Fruit fly (Drosophila melanogaster) whole organism, embryonic: ENCODE results near the gene CG12194.
A peak's percentile ranks its signal among the peaks of the same experiment; 100 is the strongest.

Experiments
- BEAF-32 ChIP-seq: fragments of 200-800 bp; sonication (Bioruptor generic); optimal IDR thresholded peaks from 3 replicates; lab custom pipeline; 2017; ENCODE audit warnings: missing biosample characterization, missing genetic modification characterization, mild to moderate bottlenecking, moderate library complexity, missing genetic modification reagents
- CG10959 ChIP-seq: fragments of 200-800 bp; sonication (Bioruptor generic); IDR thresholded peaks from 2 replicates; pipeline ENCODE4 v1.3.6; 2022; ENCODE audit warnings: missing biosample characterization, missing genetic modification characterization
- CG10979 ChIP-seq: fragments of 200-800 bp; sonication (Bioruptor generic); optimal IDR thresholded peaks from 2 replicates; lab custom pipeline; 2018; ENCODE audit warnings: missing biosample characterization, mild to moderate bottlenecking, missing genetic modification characterization, moderate library complexity
- CG13123 ChIP-seq: fragments of 200-800 bp; sonication (Bioruptor generic); optimal IDR thresholded peaks from 2 replicates; lab custom pipeline; 2016; ENCODE audit warnings: missing biosample characterization, missing genetic modification characterization
- CG13287 ChIP-seq: fragments of 200-800 bp; sonication (Bioruptor generic); IDR thresholded peaks from 2 replicates; pipeline ENCODE4 v1.3.6; 2022; ENCODE audit warnings: missing biosample characterization, missing genetic modification characterization; ENCODE audit not compliant: partially characterized antibody
- CG14441 ChIP-seq: fragments of 200-800 bp; sonication (Bioruptor generic); IDR thresholded peaks from 2 replicates; pipeline ENCODE4 v1.3.6; 2022; ENCODE audit warnings: missing biosample characterization, missing genetic modification characterization
- CG14710 ChIP-seq: fragments of 200-800 bp; sonication (Bioruptor generic); optimal IDR thresholded peaks from 3 replicates; lab custom pipeline; 2019; ENCODE audit warnings: missing biosample characterization, mild to moderate bottlenecking, missing genetic modification characterization, moderate library complexity
- CG14860 ChIP-seq: fragments of 200-800 bp; sonication (Bioruptor generic); IDR thresholded peaks from 3 replicates; pipeline ENCODE4 v1.3.6; 2022; ENCODE audit warnings: missing biosample characterization, missing genetic modification characterization; ENCODE audit not compliant: partially characterized antibody
- CG16779 ChIP-seq: fragments of 200-800 bp; sonication (Bioruptor generic); IDR thresholded peaks from 2 replicates; pipeline ENCODE4 v1.3.6; 2022; ENCODE audit warnings: missing biosample characterization, missing genetic modification characterization
- CG16813 ChIP-seq: fragments of 200-800 bp; sonication (Bioruptor generic); IDR thresholded peaks from 3 replicates; pipeline ENCODE4 v1.3.6; 2022; ENCODE audit warnings: missing biosample characterization, missing genetic modification characterization; ENCODE audit not compliant: partially characterized antibody
- CG16815 ChIP-seq: fragments of 200-800 bp; sonication (Bioruptor generic); optimal IDR thresholded peaks from 3 replicates; lab custom pipeline; 2017; ENCODE audit warnings: missing biosample characterization, mild to moderate bottlenecking, missing genetic modification characterization
- CG3281 ChIP-seq: fragments of 200-800 bp; sonication (Bioruptor generic); optimal IDR thresholded peaks from 3 replicates; lab custom pipeline; 2017; ENCODE audit warnings: missing biosample characterization, mild to moderate bottlenecking, missing genetic modification characterization
- CG33213 ChIP-seq: fragments of 200-800 bp; sonication (Bioruptor generic); optimal IDR thresholded peaks from 3 replicates; lab custom pipeline; 2016; ENCODE audit warnings: missing biosample characterization, missing genetic modification characterization
- CG3847 ChIP-seq: fragments of 200-800 bp; sonication (Bioruptor generic); IDR thresholded peaks from 2 replicates; pipeline ENCODE4 v1.3.6; 2022; ENCODE audit warnings: missing biosample characterization, missing genetic modification characterization
- CG4404 ChIP-seq: fragments of 200-800 bp; sonication (Bioruptor generic); IDR thresholded peaks from 2 replicates; pipeline ENCODE4 v1.3.6; 2022; ENCODE audit warnings: missing biosample characterization, missing genetic modification characterization
- CG4617 ChIP-seq: fragments of 200-800 bp; sonication (Bioruptor generic); optimal IDR thresholded peaks from 3 replicates; lab custom pipeline; 2016; ENCODE audit warnings: missing biosample characterization, missing genetic modification characterization, borderline replicate concordance
- CG4820 ChIP-seq: fragments of 200-800 bp; sonication (Bioruptor generic); optimal IDR thresholded peaks from 3 replicates; lab custom pipeline; 2016; ENCODE audit warnings: missing biosample characterization, missing genetic modification characterization
- CG5245 ChIP-seq: fragments of 200-800 bp; sonication (Bioruptor generic); optimal IDR thresholded peaks from 3 replicates; lab custom pipeline; 2016; ENCODE audit warnings: missing biosample characterization, missing genetic modification characterization
- CG6813 ChIP-seq: fragments of 200-800 bp; sonication (Bioruptor generic); optimal IDR thresholded peaks from 2 replicates; lab custom pipeline; 2017; ENCODE audit warnings: missing biosample characterization, missing genetic modification characterization, mild to moderate bottlenecking, moderate library complexity, missing genetic modification reagents
- CG7556 ChIP-seq: fragments of 200-800 bp; sonication (Bioruptor generic); optimal IDR thresholded peaks from 2 replicates; lab custom pipeline; 2017; ENCODE audit warnings: missing biosample characterization, mild to moderate bottlenecking, missing genetic modification characterization
- CG7963 ChIP-seq: fragments of 200-800 bp; sonication (Bioruptor generic); IDR thresholded peaks from 3 replicates; pipeline ENCODE4 v1.3.6; 2022; ENCODE audit warnings: missing biosample characterization, missing genetic modification characterization; ENCODE audit not compliant: partially characterized antibody
- CG7987 ChIP-seq: fragments of 200-800 bp; sonication (Bioruptor generic); optimal IDR thresholded peaks from 2 replicates; lab custom pipeline; 2018; ENCODE audit warnings: missing biosample characterization, mild to moderate bottlenecking, missing genetic modification characterization, moderate library complexity
- CG8089 ChIP-seq: fragments of 200-800 bp; sonication (Bioruptor generic); optimal IDR thresholded peaks from 3 replicates; lab custom pipeline; 2016; ENCODE audit warnings: missing biosample characterization, missing genetic modification characterization
- CG9727 ChIP-seq: fragments of 200-800 bp; sonication (Bioruptor generic); optimal IDR thresholded peaks from 3 replicates; lab custom pipeline; 2017; ENCODE audit warnings: missing biosample characterization, mild to moderate bottlenecking, missing genetic modification characterization
- CTCF ChIP-seq: fragments of 200-800 bp; sonication (Bioruptor generic); optimal IDR thresholded peaks from 2 replicates; lab custom pipeline; 2017; ENCODE audit warnings: missing biosample characterization, mild to moderate bottlenecking, missing genetic modification characterization, moderate library complexity
- CrebB ChIP-seq: fragments of 200-800 bp; sonication (Bioruptor generic); optimal IDR thresholded peaks from 3 replicates; lab custom pipeline; 2018; ENCODE audit warnings: missing biosample characterization, mild to moderate bottlenecking, missing genetic modification characterization
- Dll ChIP-seq: fragments of 200-800 bp; sonication (Bioruptor generic); IDR thresholded peaks from 4 replicates; pipeline ENCODE4 v1.3.6; 2022; ENCODE audit warnings: missing biosample characterization, missing genetic modification characterization; ENCODE audit not compliant: partially characterized antibody
- Dp ChIP-seq: fragments of 200-800 bp; sonication (Bioruptor generic); optimal IDR thresholded peaks from 2 replicates; lab custom pipeline; 2018; ENCODE audit warnings: missing biosample characterization, mild to moderate bottlenecking, missing genetic modification characterization, moderate library complexity
- E2f1 ChIP-seq: fragments of 200-800 bp; sonication (Bioruptor generic); IDR thresholded peaks from 2 replicates; pipeline ENCODE4 v1.3.6; 2022; ENCODE audit warnings: missing biosample characterization, missing genetic modification characterization
- Gsc ChIP-seq: fragments of 200-800 bp; sonication (Bioruptor generic); IDR thresholded peaks from 2 replicates; pipeline ENCODE4 v1.3.6; 2022; ENCODE audit warnings: missing biosample characterization, missing genetic modification characterization
- Hey ChIP-seq: fragments of 200-800 bp; sonication (Bioruptor generic); optimal IDR thresholded peaks from 3 replicates; lab custom pipeline; 2018; ENCODE audit warnings: missing biosample characterization, mild to moderate bottlenecking, missing genetic modification characterization
- Jarid2 ChIP-seq: fragments of 200-800 bp; sonication (Bioruptor generic); optimal IDR thresholded peaks from 3 replicates; lab custom pipeline; 2017; ENCODE audit warnings: mild to moderate bottlenecking, missing biosample characterization, missing genetic modification reagents, missing genetic modification characterization
- MESR4 ChIP-seq: fragments of 200-800 bp; sonication (Bioruptor generic); optimal IDR thresholded peaks from 2 replicates; lab custom pipeline; 2018; ENCODE audit warnings: missing biosample characterization, mild to moderate bottlenecking, missing genetic modification characterization, moderate library complexity
- Rx ChIP-seq: fragments of 200-800 bp; sonication (Bioruptor generic); IDR thresholded peaks from 2 replicates; pipeline ENCODE4 v1.3.6; 2022; ENCODE audit warnings: missing biosample characterization, missing genetic modification characterization
- crol ChIP-seq: fragments of 200-800 bp; sonication (Bioruptor generic); IDR thresholded peaks from 2 replicates; pipeline ENCODE4 v1.3.6; 2022; ENCODE audit warnings: missing biosample characterization, missing genetic modification characterization
- crp ChIP-seq, 2 experiments: fragments of 200-800 bp; sonication (Bioruptor generic); optimal IDR thresholded peaks; 2 replicates in 1 of 2; 3 replicates in 1 of 2; lab custom pipeline; 2017; ENCODE audit warnings: missing biosample characterization in 2 of 2, missing genetic modification characterization in 2 of 2, mild to moderate bottlenecking in 1 of 2, moderate library complexity in 1 of 2
- dmrt99B ChIP-seq: fragments of 200-800 bp; sonication (Bioruptor generic); optimal IDR thresholded peaks from 2 replicates; lab custom pipeline; 2018; ENCODE audit warnings: missing biosample characterization, mild to moderate bottlenecking, missing genetic modification characterization, moderate library complexity
- gem ChIP-seq: fragments of 200-800 bp; sonication (Bioruptor generic); optimal IDR thresholded peaks from 2 replicates; lab custom pipeline; 2019; ENCODE audit warnings: missing biosample characterization, mild to moderate bottlenecking, missing genetic modification characterization, moderate library complexity
- gfzf ChIP-seq: fragments of 200-800 bp; sonication (Bioruptor generic); optimal IDR thresholded peaks from 2 replicates; lab custom pipeline; 2016; ENCODE audit warnings: missing biosample characterization, mild to moderate bottlenecking, missing genetic modification characterization, moderate library complexity
- gsb ChIP-seq: fragments of 200-800 bp; sonication (Bioruptor generic); IDR thresholded peaks from 2 replicates; pipeline ENCODE4 v1.3.6; 2022; ENCODE audit warnings: missing biosample characterization, missing genetic modification characterization
- inv ChIP-seq: fragments of 200-800 bp; sonication (Bioruptor generic); IDR thresholded peaks from 2 replicates; pipeline ENCODE4 v1.3.6; 2022; ENCODE audit warnings: missing biosample characterization, missing genetic modification characterization; ENCODE audit not compliant: partially characterized antibody
- lbe ChIP-seq: fragments of 200-800 bp; sonication (Bioruptor generic); optimal IDR thresholded peaks from 2 replicates; lab custom pipeline; 2016; ENCODE audit warnings: missing biosample characterization, mild to moderate bottlenecking, missing genetic modification characterization
- mam ChIP-seq: fragments of 200-800 bp; sonication (Bioruptor generic); optimal IDR thresholded peaks from 3 replicates; lab custom pipeline; 2016; ENCODE audit warnings: missing biosample characterization, missing genetic modification characterization
- odd ChIP-seq: fragments of 200-800 bp; sonication (Bioruptor generic); optimal IDR thresholded peaks from 2 replicates; lab custom pipeline; 2017; ENCODE audit warnings: missing biosample characterization, mild to moderate bottlenecking, missing genetic modification characterization
- onecut ChIP-seq: fragments of 200-800 bp; sonication (Bioruptor generic); IDR thresholded peaks from 2 replicates; pipeline ENCODE4 v1.3.6; 2022; ENCODE audit warnings: missing biosample characterization, missing genetic modification characterization
- pros ChIP-seq: fragments of 200-800 bp; sonication (Bioruptor generic); optimal IDR thresholded peaks from 3 replicates; lab custom pipeline; 2019; ENCODE audit warnings: missing biosample characterization, mild to moderate bottlenecking, missing genetic modification characterization, moderate library complexity
- slou ChIP-seq: fragments of 200-800 bp; sonication (Bioruptor generic); optimal IDR thresholded peaks from 3 replicates; lab custom pipeline; 2016; ENCODE audit warnings: missing biosample characterization, missing genetic modification characterization
- stwl ChIP-seq: fragments of 200-800 bp; sonication (Bioruptor generic); optimal IDR thresholded peaks from 3 replicates; lab custom pipeline; 2018; ENCODE audit warnings: missing biosample characterization, mild to moderate bottlenecking, missing genetic modification characterization, moderate library complexity
- tna ChIP-seq: fragments of 200-800 bp; sonication (Bioruptor generic); IDR thresholded peaks from 2 replicates; pipeline ENCODE4 v1.3.6; 2022; ENCODE audit warnings: missing biosample characterization, missing genetic modification characterization; ENCODE audit not compliant: partially characterized antibody
- toy ChIP-seq: fragments of 200-800 bp; sonication (Bioruptor generic); IDR thresholded peaks from 2 replicates; pipeline ENCODE4 v1.3.6; 2022; ENCODE audit warnings: missing biosample characterization, missing genetic modification characterization
- z ChIP-seq: fragments of 200-800 bp; sonication (Bioruptor generic); IDR thresholded peaks from 3 replicates; pipeline ENCODE4 v1.3.6; 2022; ENCODE audit warnings: missing biosample characterization, missing genetic modification characterization

The CG12194 gene

dm6 chr2L:4883023-4883392, 44.9 kb downstream of the CG12194 start, which contains the start of the genes Cf2 and CG3008 (continued):
- TF ChIP-seq CTCF (GFP tag; lab: Kevin White, UChicago), result no peak
- TF ChIP-seq CG14860, result peak; percentile 82; the same call in 2 of the 3 replicates
- TF ChIP-seq CG6813 (GFP tag; lab: Kevin White, UChicago), result no peak
- no peak for TF ChIP-seq pros
- no peak for TF ChIP-seq CG13123 (GFP tag; lab: Kevin White, UChicago)
- peak; percentile 90 for TF ChIP-seq Dll (GFP tag; lab: Robert Waterston, UW)
- TF ChIP-seq CG3847 (GFP tag; lab: Robert Waterston, UW), result peak; percentile 44; the same call in 1 of the 2 replicates
- no peak for TF ChIP-seq CG16779 (GFP tag; lab: Robert Waterston, UW)
- TF ChIP-seq CrebB (tag; lab: Kevin White, UChicago), result no peak
- TF ChIP-seq CG13287, result peak; percentile 89
- no peak for TF ChIP-seq Rx (GFP tag; lab: Robert Waterston, UW)
- no peak for TF ChIP-seq z
- no peak for TF ChIP-seq CG7987 (GFP tag; lab: Kevin White, UChicago)
- TF ChIP-seq gfzf (GFP tag; lab: Kevin White, UChicago), result peak; percentile 21
- TF ChIP-seq MESR4 (GFP tag; lab: Kevin White, UChicago), result no peak
- TF ChIP-seq CG14441 (GFP tag; lab: Robert Waterston, UW), result no peak
- no peak for TF ChIP-seq Gsc
- TF ChIP-seq CG7963 (GFP tag; lab: Robert Waterston, UW), result peak; percentile 76
- TF ChIP-seq onecut (GFP tag; lab: Robert Waterston, UW), result no peak
- no peak for TF ChIP-seq CG10979 (tag; lab: Kevin White, UChicago)
- no peak for TF ChIP-seq Hey (tag; lab: Kevin White, UChicago)
- TF ChIP-seq dmrt99B, result no peak
- peak; percentile 70; the same call in 1 of the 2 replicates for TF ChIP-seq tna
- no peak for TF ChIP-seq E2f1
- no peak for TF ChIP-seq slou (GFP tag; lab: Kevin White, UChicago)
- TF ChIP-seq Jarid2 (GFP tag; lab: Kevin White, UChicago), result no peak
- peak; percentile 67 for TF ChIP-seq stwl (tag; lab: Kevin White, UChicago)
- TF ChIP-seq BEAF-32 (GFP tag; lab: Kevin White, UChicago), result peak; percentile 92
- peak; percentile 12 for TF ChIP-seq lbe (GFP tag; lab: Kevin White, UChicago)
- TF ChIP-seq CG16813 (GFP tag; lab: Robert Waterston, UW), result peak; percentile 89
- TF ChIP-seq crol (GFP tag; lab: Robert Waterston, UW), result no peak
- peak; percentile 29 for TF ChIP-seq Dp
- peak; percentile 74 for TF ChIP-seq CG14710
- TF ChIP-seq CG5245 (GFP tag; lab: Kevin White, UChicago), result no peak
- no peak for TF ChIP-seq odd (GFP tag; lab: Kevin White, UChicago)
- TF ChIP-seq CG3281 (GFP tag; lab: Kevin White, UChicago), result no peak
- no peak for TF ChIP-seq CG8089 (GFP tag; lab: Kevin White, UChicago)
- TF ChIP-seq CG4820 (GFP tag; lab: Kevin White, UChicago), result no peak
- no peak for TF ChIP-seq CG7556 (GFP tag; lab: Kevin White, UChicago)
- TF ChIP-seq CG10959 (GFP tag; lab: Robert Waterston, UW), result no peak
- TF ChIP-seq gem (tag; lab: Kevin White, UChicago), result no peak
- no peak for TF ChIP-seq toy (GFP tag; lab: Robert Waterston, UW)
- TF ChIP-seq CG16815 (GFP tag; lab: Kevin White, UChicago), result no peak
- peak; percentile 95 for TF ChIP-seq CG4617 (GFP tag; lab: Kevin White, UChicago)
- TF ChIP-seq mam (GFP tag; lab: Kevin White, UChicago), result no peak
- no peak for TF ChIP-seq CG9727 (GFP tag; lab: Kevin White, UChicago)
- no peak for TF ChIP-seq gsb
- peak; percentile 76 for TF ChIP-seq inv (GFP tag; lab: Robert Waterston, UW)
- TF ChIP-seq CG4404, result no peak
- TF ChIP-seq CG33213 (GFP tag; lab: Kevin White, UChicago), result peak; percentile 8
- TF ChIP-seq crp (GFP tag; optimal IDR thresholded peaks at IDR 0.05; lab: Kevin White, UChicago), result no peak
